Worm (Caenorhabditis elegans) whole organism, L1 larva: ENCODE data around the gene lin-22.

Experiments
- C34B4.2 ChIP-seq: sonication (generic microtip); optimal IDR thresholded peaks from 2 replicates; lab custom pipeline; 2017; ENCODE audit warnings: mild to moderate bottlenecking, missing genetic modification characterization, missing compliant biosample characterization
- aha-1 ChIP-seq: fragments of 150-350 bp; optimal IDR thresholded peaks from 2 replicates; lab custom pipeline; 2014; ENCODE audit warnings: missing biosample characterization, missing genetic modification characterization
- aly-2 ChIP-seq: fragments of 150-350 bp; optimal IDR thresholded peaks from 2 replicates; lab custom pipeline; 2014; ENCODE audit warnings: missing biosample characterization, missing genetic modification characterization
- ama-1 ChIP-seq: fragments of 150-350 bp; optimal IDR thresholded peaks from 2 replicates; lab custom pipeline; 2014
- blmp-1 ChIP-seq: fragments of 150-350 bp; optimal IDR thresholded peaks from 2 replicates; lab custom pipeline; 2014; ENCODE audit warnings: missing biosample characterization, missing genetic modification characterization
- ceh-63 ChIP-seq: fragments of 200-800 bp; sonication (Bioruptor generic); optimal IDR thresholded peaks from 2 replicates; lab custom pipeline; 2018; ENCODE audit warnings: mild to moderate bottlenecking, missing genetic modification characterization, missing compliant biosample characterization
- ceh-8 ChIP-seq: fragments of 200-800 bp; sonication (Bioruptor generic); optimal IDR thresholded peaks from 2 replicates; lab custom pipeline; 2018; ENCODE audit warnings: mild to moderate bottlenecking, missing genetic modification characterization, moderate library complexity, missing compliant biosample characterization
- ceh-82 ChIP-seq, 3 experiments: fragments of 150-350 bp in 1 of 3; sonication (generic microtip) in 2 of 3; optimal IDR thresholded peaks; 2 replicates each; lab custom pipeline; 2014 to 2017; ENCODE audit warnings: missing biosample characterization in 3 of 3, missing genetic modification characterization in 3 of 3
- dpl-1 ChIP-seq, 3 experiments: fragments of 150-350 bp in 2 of 3; sonication (generic microtip) in 1 of 3; optimal IDR thresholded peaks; 2 replicates each; lab custom pipeline; 2014 to 2017; ENCODE audit warnings: missing biosample characterization in 3 of 3, missing genetic modification characterization in 3 of 3, missing genetic modification reagents in 3 of 3
- efl-1 ChIP-seq, 4 experiments: fragments of 150-350 bp; optimal IDR thresholded peaks in 3 of 4; peaks in 1 of 4; 1 replicate in 1 of 4; 2 replicates in 3 of 4; lab custom pipeline; 2014; ENCODE audit warnings: missing biosample characterization in 2 of 4, missing genetic modification characterization in 2 of 4, missing genetic modification reagents in 2 of 4
- egl-13 ChIP-seq: sonication (generic microtip); optimal IDR thresholded peaks from 2 replicates; lab custom pipeline; 2016; ENCODE audit warnings: missing genotype, missing genetic modification reagents, missing genetic modification characterization, missing compliant biosample characterization
- fkh-10 ChIP-seq: sonication (generic microtip); optimal IDR thresholded peaks from 2 replicates; lab custom pipeline; 2017; ENCODE audit warnings: missing biosample characterization, missing genetic modification reagents, missing genetic modification characterization
- fkh-4 ChIP-seq: sonication (generic microtip); optimal IDR thresholded peaks from 2 replicates; lab custom pipeline; 2016; ENCODE audit warnings: missing compliant biosample characterization, missing genetic modification characterization, borderline replicate concordance
- fkh-8 ChIP-seq: sonication (generic microtip); optimal IDR thresholded peaks from 2 replicates; lab custom pipeline; 2016; ENCODE audit warnings: mild to moderate bottlenecking, missing genetic modification characterization, missing compliant biosample characterization
- irx-1 ChIP-seq: sonication (generic microtip); optimal IDR thresholded peaks from 2 replicates; lab custom pipeline; 2016; ENCODE audit warnings: missing genetic modification characterization, missing compliant biosample characterization
- isw-1 ChIP-seq: fragments of 200-800 bp; sonication (Bioruptor generic); IDR thresholded peaks from 2 replicates; pipeline ENCODE4 v1.3.6; 2022; ENCODE audit warnings: missing genetic modification characterization, missing compliant biosample characterization
- lin-13 ChIP-seq: fragments of 150-350 bp; optimal IDR thresholded peaks from 2 replicates; lab custom pipeline; 2014; ENCODE audit warnings: missing biosample characterization, missing genetic modification reagents, missing genetic modification characterization
- lin-14 ChIP-seq: fragments of 200-800 bp; sonication (Bioruptor generic); optimal IDR thresholded peaks from 2 replicates; lab custom pipeline; 2018; ENCODE audit warnings: mild to moderate bottlenecking, missing genetic modification characterization, moderate library complexity, missing compliant biosample characterization
- lin-35 ChIP-seq, 2 experiments: fragments of 150-350 bp; optimal IDR thresholded peaks; 2 replicates each; lab custom pipeline; 2014; ENCODE audit warnings: missing biosample characterization in 2 of 2, missing genetic modification characterization in 2 of 2, missing genetic modification reagents in 2 of 2
- lir-3 ChIP-seq: sonication (generic microtip); optimal IDR thresholded peaks from 2 replicates; lab custom pipeline; 2016; ENCODE audit warnings: mild to moderate bottlenecking, missing genetic modification characterization, moderate library complexity, missing compliant biosample characterization; ENCODE audit not compliant: poor library complexity
- lsy-2 ChIP-seq, 2 experiments: fragments of 150-350 bp; optimal IDR thresholded peaks; 2 replicates each; lab custom pipeline; 2014; ENCODE audit warnings: missing biosample characterization in 2 of 2, missing genetic modification characterization in 2 of 2
- mab-9 ChIP-seq: fragments of 200-800 bp; sonication (Bioruptor generic); IDR thresholded peaks from 2 replicates; pipeline ENCODE4 v1.3.6; 2022; ENCODE audit warnings: missing genetic modification reagents, missing genetic modification characterization, missing compliant biosample characterization
- mdl-1 ChIP-seq, 2 experiments: fragments of 150-350 bp; optimal IDR thresholded peaks; 2 replicates each; lab custom pipeline; 2014 to 2017; ENCODE audit warnings: missing biosample characterization in 2 of 2, missing genetic modification characterization in 2 of 2, inconsistent platforms in 1 of 2
- mef-2 ChIP-seq: fragments of 150-350 bp; optimal IDR thresholded peaks from 2 replicates; lab custom pipeline; 2014; ENCODE audit warnings: missing biosample characterization, missing genetic modification characterization
- mep-1 ChIP-seq: fragments of 150-350 bp; optimal IDR thresholded peaks from 2 replicates; lab custom pipeline; 2014; ENCODE audit warnings: missing biosample characterization, missing genetic modification characterization
- nhr-19 ChIP-seq: fragments of 200-800 bp; sonication (Bioruptor generic); conservative IDR thresholded peaks from 2 replicates; pipeline ENCODE4 v1.3.6; 2022; ENCODE audit warnings: missing genetic modification characterization, missing compliant biosample characterization
- nhr-20 ChIP-seq: sonication (generic microtip); optimal IDR thresholded peaks from 2 replicates; lab custom pipeline; 2016; ENCODE audit warnings: mild to moderate bottlenecking, missing genetic modification characterization, missing compliant biosample characterization
- nhr-237 ChIP-seq: fragments of 150-350 bp; optimal IDR thresholded peaks from 2 replicates; lab custom pipeline; 2014; ENCODE audit warnings: missing biosample characterization, missing genetic modification characterization
- nhr-47 ChIP-seq: sonication (generic microtip); optimal IDR thresholded peaks from 2 replicates; lab custom pipeline; 2016; ENCODE audit warnings: mild to moderate bottlenecking, missing genetic modification characterization, moderate library complexity, missing compliant biosample characterization
- nhr-71 ChIP-seq: sonication (generic microtip); optimal IDR thresholded peaks from 2 replicates; lab custom pipeline; 2016; ENCODE audit warnings: mild to moderate bottlenecking, missing genetic modification characterization, moderate library complexity, missing compliant biosample characterization
- nhr-84 ChIP-seq: sonication (generic microtip); optimal IDR thresholded peaks from 2 replicates; lab custom pipeline; 2017; ENCODE audit warnings: missing biosample characterization, missing genetic modification characterization
- nhr-85 ChIP-seq: sonication (generic microtip); peaks from one replicate; lab custom pipeline; 2016; ENCODE audit warnings: missing genetic modification characterization, inconsistent platforms, missing compliant biosample characterization
- nhr-90 ChIP-seq: sonication (generic microtip); optimal IDR thresholded peaks from 2 replicates; lab custom pipeline; 2016; ENCODE audit warnings: mild to moderate bottlenecking, missing genetic modification characterization, missing compliant biosample characterization; ENCODE audit not compliant: poor library complexity
- pax-3 ChIP-seq: fragments of 200-800 bp; sonication (Bioruptor generic); optimal IDR thresholded peaks from 2 replicates; lab custom pipeline; 2018; ENCODE audit warnings: mild to moderate bottlenecking, missing genetic modification characterization, moderate library complexity, missing compliant biosample characterization
- rnt-1 ChIP-seq: sonication (generic microtip); optimal IDR thresholded peaks from 2 replicates; lab custom pipeline; 2016; ENCODE audit warnings: mild to moderate bottlenecking, missing genetic modification characterization, moderate library complexity, missing compliant biosample characterization
- skn-1 ChIP-seq: fragments of 150-350 bp; optimal IDR thresholded peaks from 2 replicates; lab custom pipeline; 2014; ENCODE audit warnings: missing biosample characterization, missing genetic modification characterization
- snpc-4 ChIP-seq: fragments of 150-350 bp; optimal IDR thresholded peaks from 2 replicates; lab custom pipeline; 2014; ENCODE audit warnings: missing biosample characterization, missing genetic modification characterization
- snu-23 ChIP-seq: sonication (generic microtip); optimal IDR thresholded peaks from 2 replicates; lab custom pipeline; 2016; ENCODE audit warnings: missing genetic modification characterization, missing compliant biosample characterization
- sptf-1 ChIP-seq: fragments of 150-350 bp; optimal IDR thresholded peaks from 2 replicates; lab custom pipeline; 2014; ENCODE audit warnings: missing biosample characterization, missing genetic modification characterization
- swsn-7 ChIP-seq: sonication (generic microtip); optimal IDR thresholded peaks from 2 replicates; lab custom pipeline; 2016; ENCODE audit warnings: missing genetic modification characterization, missing compliant biosample characterization
- tbx-2 ChIP-seq: sonication (generic microtip); optimal IDR thresholded peaks from 2 replicates; lab custom pipeline; 2016; ENCODE audit warnings: missing genetic modification characterization, missing compliant biosample characterization
- tlp-1 ChIP-seq: fragments of 150-350 bp; optimal IDR thresholded peaks from 2 replicates; lab custom pipeline; 2014; ENCODE audit warnings: missing biosample characterization, missing genetic modification characterization
- unc-130 ChIP-seq: fragments of 150-350 bp; optimal IDR thresholded peaks from 2 replicates; lab custom pipeline; 2017; ENCODE audit warnings: missing biosample characterization, missing genetic modification characterization, inconsistent platforms
- unc-86 ChIP-seq: sonication (generic microtip); optimal IDR thresholded peaks from 2 replicates; lab custom pipeline; 2016; ENCODE audit warnings: missing genetic modification characterization, missing compliant biosample characterization
- vab-15 ChIP-seq: sonication (generic microtip); optimal IDR thresholded peaks from 2 replicates; lab custom pipeline; 2017; ENCODE audit warnings: missing genotype, mild to moderate bottlenecking, missing genetic modification characterization, missing compliant biosample characterization
- zip-4 ChIP-seq: fragments of 200-800 bp; sonication (Bioruptor generic); optimal IDR thresholded peaks from 2 replicates; lab custom pipeline; 2018; ENCODE audit warnings: mild to moderate bottlenecking, missing genetic modification characterization, moderate library complexity, missing compliant biosample characterization

lin-22 gene

ce11 chrIV:2993278-2993899, 26.1 kb upstream of the lin-22 start:
- peak; percentile 3 to 62 for TF ChIP-seq lin-35 (GFP tag; optimal IDR thresholded peaks at IDR 0.05; lab: Kevin White, UChicago)
- peak; percentile 32 for TF ChIP-seq ceh-63 (GFP tag; lab: Kevin White, UChicago)
- peak; percentile 78 for TF ChIP-seq pax-3 (tag; lab: Kevin White, UChicago)
- peak; percentile 50 for TF ChIP-seq skn-1 (tag; lab: Kevin White, UChicago)
- TF ChIP-seq swsn-7 (tag; lab: Kevin White, UChicago) = peak; percentile 49
- peak; percentile 14 for TF ChIP-seq egl-13
- no peak for TF ChIP-seq tlp-1
- TF ChIP-seq fkh-8 (tag; lab: Kevin White, UChicago) = peak; percentile 94
- no peak for TF ChIP-seq ama-1 (lab: Kevin White, UChicago)
- peak; percentile 53 for TF ChIP-seq isw-1
- peak; percentile 50 for TF ChIP-seq mef-2 (tag; lab: Kevin White, UChicago)
- TF ChIP-seq efl-1 (optimal IDR thresholded peaks at IDR 0.05; lab: Kevin White, UChicago) = peak; percentile 36 to 60
- peak in 1 of 2 experiments; percentile 92 for TF ChIP-seq efl-1 (GFP tag; optimal IDR thresholded peaks at IDR 0.05 in 1 of 2; lab: Kevin White, UChicago)
- TF ChIP-seq dpl-1 (GFP tag; optimal IDR thresholded peaks at IDR 0.05; lab: Kevin White, UChicago) = peak in 1 of 3 experiments; percentile 12
- TF ChIP-seq aly-2 (tag; lab: Kevin White, UChicago) = no peak
- TF ChIP-seq fkh-10 (GFP tag; lab: Kevin White, UChicago) = peak; percentile 59
- peak; percentile 16 for TF ChIP-seq tbx-2 (tag; lab: Kevin White, UChicago)
- TF ChIP-seq nhr-20 (tag; lab: Kevin White, UChicago) = peak; percentile 29
- peak; percentile 54 to 64 for TF ChIP-seq lsy-2 (tag; optimal IDR thresholded peaks at IDR 0.05; lab: Kevin White, UChicago)
- TF ChIP-seq blmp-1 (tag; lab: Kevin White, UChicago) = peak; percentile 58
- TF ChIP-seq vab-15 = no peak
- peak; percentile 48 for TF ChIP-seq snu-23 (GFP tag; lab: Kevin White, UChicago)
- TF ChIP-seq mep-1 (tag; lab: Kevin White, UChicago) = peak; percentile 39
- peak; percentile 25 for TF ChIP-seq fkh-4 (tag; lab: Kevin White, UChicago)
- peak in 1 of 2 experiments; percentile 43 for TF ChIP-seq mdl-1 (tag; optimal IDR thresholded peaks at IDR 0.05; lab: Kevin White, UChicago)
- peak; percentile 68 for TF ChIP-seq nhr-19 (GFP tag; lab: Robert Waterston, UW)
- TF ChIP-seq nhr-237 (tag; lab: Kevin White, UChicago) = no peak
- peak; percentile 97 for TF ChIP-seq lin-14 (GFP tag; lab: Kevin White, UChicago)
- no peak for TF ChIP-seq aha-1
- TF ChIP-seq ceh-82 (tag; optimal IDR thresholded peaks at IDR 0.05; lab: Kevin White, UChicago) = peak; percentile 33 to 70 (median 51)
- peak; percentile 70 for TF ChIP-seq nhr-71 (tag; lab: Kevin White, UChicago)
- peak; percentile 60 for TF ChIP-seq unc-86 (tag; lab: Kevin White, UChicago)
- peak; percentile 76 for TF ChIP-seq ceh-8 (GFP tag; lab: Kevin White, UChicago)
- TF ChIP-seq nhr-90 (tag; lab: Kevin White, UChicago) = no peak
- TF ChIP-seq nhr-47 (tag; lab: Kevin White, UChicago) = peak; percentile 69
- peak; percentile 66 for TF ChIP-seq rnt-1 (tag; lab: Kevin White, UChicago)
- no peak for TF ChIP-seq nhr-84 (tag; lab: Kevin White, UChicago)
- no peak for TF ChIP-seq snpc-4 (tag; lab: Kevin White, UChicago)
- peak; percentile 54 for TF ChIP-seq irx-1
- peak; percentile 23 for TF ChIP-seq zip-4
- no peak for TF ChIP-seq C34B4.2 (tag; lab: Kevin White, UChicago)
- no peak for TF ChIP-seq unc-130
- peak; percentile 14 for TF ChIP-seq lir-3 (tag; lab: Kevin White, UChicago)
- TF ChIP-seq lin-13 (GFP tag; lab: Kevin White, UChicago) = peak; percentile 28
- peak; percentile 50 for TF ChIP-seq mab-9 (GFP tag; lab: Robert Waterston, UW)
- peak; percentile 73 for TF ChIP-seq nhr-85 (tag; lab: Kevin White, UChicago)
- no peak for TF ChIP-seq sptf-1 (tag; lab: Kevin White, UChicago)
